Worm (Caenorhabditis elegans): Measurements from ENCODE around the gene lin-8.

- TF ChIP-seq mdl-1 (tag; optimal IDR thresholded peaks at IDR 0.05) (no peak), fos-1 (tag; optimal IDR thresholded peaks at IDR 0.05) (no peak), ama-1 (optimal IDR thresholded peaks at IDR 0.05) (no peak), mml-1 (tag; optimal IDR thresholded peaks at IDR 0.05) (no peak), nhr-11 (tag; optimal IDR thresholded peaks at IDR 0.05) (no peak), nhr-12 (tag; optimal IDR thresholded peaks at IDR 0.05) (no peak), ztf-11 (tag; optimal IDR thresholded peaks at IDR 0.05) (no peak)
Measured at ce11 chrII:3060782-3061181, 4.2 kb downstream of the lin-8 start, which contains the start of gene Y25C1A.6.

Data from whole organism, L3 larva.